Worm (Caenorhabditis elegans): Measurements from ENCODE around the gene Y75B7B.2.

DNA sequence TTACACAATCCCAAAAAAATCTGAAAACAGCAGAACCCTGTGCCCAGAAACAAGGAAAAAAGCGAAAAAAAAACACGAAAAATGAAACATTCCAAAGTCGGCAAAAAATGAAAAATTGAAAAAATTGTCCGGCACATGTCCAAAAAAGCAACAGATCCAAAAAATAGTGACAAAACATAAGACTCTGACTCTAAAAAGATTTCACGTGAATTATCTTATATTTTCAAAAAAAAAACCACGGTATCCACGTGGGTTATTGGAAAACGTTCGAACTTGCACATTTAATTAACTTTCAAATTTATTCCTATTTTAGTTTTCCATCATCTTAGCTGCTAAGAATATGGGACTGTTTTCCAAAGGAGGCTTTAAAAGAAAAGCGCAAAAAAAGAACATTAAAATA, 5.2 kb downstream of the Y75B7B.2 start, which contains the start of gene Y75B7B.1:
- TF ChIP-seq nhr-6 (tag; optimal IDR thresholded peaks at IDR 0.05) = no peak
- no peak for TF ChIP-seq gmeb-1 (tag; optimal IDR thresholded peaks at IDR 0.05)
- TF ChIP-seq R02D3.7 (tag; optimal IDR thresholded peaks at IDR 0.05) = no peak
- no peak for TF ChIP-seq unc-39 (tag; optimal IDR thresholded peaks at IDR 0.05)
- no peak for TF ChIP-seq lsy-2 (tag; optimal IDR thresholded peaks at IDR 0.05)
- no peak for TF ChIP-seq mdl-1 (tag; optimal IDR thresholded peaks at IDR 0.05)
